Fruit fly (Drosophila melanogaster): Measurements from ENCODE around the gene mRpL9.
A peak's percentile ranks its signal among the peaks of the same experiment; 100 is the strongest.

mRpL9 gene

dm6 chr3R:15342926-15343685 lies 12.6 kb downstream of the mRpL9 start, which contains the start of gene Nagk (continued):
- peak; percentile 1 for TF ChIP-seq CG30431 (GFP tag; optimal IDR thresholded peaks at IDR 0.05)
- TF ChIP-seq ac (GFP tag; optimal IDR thresholded peaks at IDR 0.05), result no peak
- no peak for TF ChIP-seq CG32772 (GFP tag; IDR thresholded peaks at IDR 0.05)
- TF ChIP-seq jigr1 (GFP tag; IDR thresholded peaks at IDR 0.05), result no peak
- TF ChIP-seq slou (GFP tag; optimal IDR thresholded peaks at IDR 0.05), result peak; percentile 4
- TF ChIP-seq CG18619 (GFP tag; optimal IDR thresholded peaks at IDR 0.05), result peak; percentile 78
- 0 out of 2 replicates have a peak, but pooled peaks have one; percentile 40 for TF ChIP-seq CG5953 (GFP tag; IDR thresholded peaks at IDR 0.05)
- peak; percentile 66 for TF ChIP-seq phol (tag; optimal IDR thresholded peaks at IDR 0.05)
- TF ChIP-seq CG2678 (tag; optimal IDR thresholded peaks at IDR 0.05), result peak; percentile 79
- TF ChIP-seq stwl (tag; optimal IDR thresholded peaks at IDR 0.05), result no peak
- TF ChIP-seq CG9609 (GFP tag; optimal IDR thresholded peaks at IDR 0.05), result peak; percentile 25
- TF ChIP-seq CG32532 (GFP tag; IDR thresholded peaks at IDR 0.05), result peak; percentile 54
- peak; percentile 46 for TF ChIP-seq slp2 (GFP tag; optimal IDR thresholded peaks at IDR 0.05)
- TF ChIP-seq MBD-R2 (GFP tag; IDR thresholded peaks at IDR 0.05), result peak; percentile 44
- no peak for TF ChIP-seq CG9876 (GFP tag; optimal IDR thresholded peaks at IDR 0.05)
- TF ChIP-seq CG12071 (GFP tag; optimal IDR thresholded peaks at IDR 0.05), result peak; percentile 4
- peak; percentile 18 for TF ChIP-seq CG5180 (GFP tag; optimal IDR thresholded peaks at IDR 0.05)
- TF ChIP-seq CG34376 (GFP tag; optimal IDR thresholded peaks at IDR 0.05), result peak; percentile 50
- TF ChIP-seq Spps (tag; optimal IDR thresholded peaks at IDR 0.05), result peak; percentile 26
- 0 out of 2 replicates have a peak, but pooled peaks have one; percentile 6 for TF ChIP-seq stc (GFP tag; IDR thresholded peaks at IDR 0.05)
- TF ChIP-seq CG8290 (GFP tag; optimal IDR thresholded peaks at IDR 0.05), result no peak
- TF ChIP-seq CG8290 (tag; optimal IDR thresholded peaks at IDR 0.05), result peak in 1 of 2 experiments; percentile 80
- TF ChIP-seq CG30020 (tag; optimal IDR thresholded peaks at IDR 0.05), result peak; percentile 4
- no peak for TF ChIP-seq Vsx1 (GFP tag; optimal IDR thresholded peaks at IDR 0.05)
- TF ChIP-seq CG4424 (GFP tag; optimal IDR thresholded peaks at IDR 0.05), result peak; percentile 71
- TF ChIP-seq CG9215 (GFP tag; IDR thresholded peaks at IDR 0.05), result peak; percentile 21; the same call in 1 of the 2 replicates
- peak; percentile 37 for TF ChIP-seq CG1792 (GFP tag; optimal IDR thresholded peaks at IDR 0.05)
- TF ChIP-seq gsb-n (tag; optimal IDR thresholded peaks at IDR 0.05), result peak; percentile 39
- peak; percentile 34 for TF ChIP-seq ftz-f1 (GFP tag; optimal IDR thresholded peaks at IDR 0.05)
- TF ChIP-seq CG11696 (GFP tag; IDR thresholded peaks at IDR 0.05), result peak; percentile 19; the same call in 1 of the 2 replicates
- TF ChIP-seq CG2712 (tag; optimal IDR thresholded peaks at IDR 0.05), result peak; percentile 59
- peak; percentile 24 to 41 for TF ChIP-seq bsh (GFP tag; optimal IDR thresholded peaks at IDR 0.05)
- TF ChIP-seq scrt (GFP tag; optimal IDR thresholded peaks at IDR 0.05), result peak; percentile 42
- peak; percentile 89 for TF ChIP-seq Med (GFP tag)
- no peak for TF ChIP-seq CG14860 (GFP tag; IDR thresholded peaks at IDR 0.05; ENCODE audit: partially characterized antibody)
- 0 out of 3 replicates have a peak, but pooled peaks have one; percentile 19 for TF ChIP-seq B-H1 (GFP tag; IDR thresholded peaks at IDR 0.05)
- TF ChIP-seq btn (GFP tag; optimal IDR thresholded peaks at IDR 0.05), result peak; percentile 9
- no peak for TF ChIP-seq pb (GFP tag; optimal IDR thresholded peaks at IDR 0.05)
- TF ChIP-seq slbo (GFP tag; IDR thresholded peaks at IDR 0.05), result peak; percentile 71
- TF ChIP-seq CG12219 (GFP tag; optimal IDR thresholded peaks at IDR 0.05), result no peak
- TF ChIP-seq sens (GFP tag), result peak; percentile 95
- no peak for TF ChIP-seq CG16779 (GFP tag; IDR thresholded peaks at IDR 0.05)
- no peak for TF ChIP-seq Lim3 (GFP tag; IDR thresholded peaks at IDR 0.05)
- TF ChIP-seq dimm (GFP tag; IDR thresholded peaks at IDR 0.05), result no peak
- peak; percentile 14 for TF ChIP-seq BEAF-32 (GFP tag; optimal IDR thresholded peaks at IDR 0.05)
- peak; percentile 64 for TF ChIP-seq Xbp1 (GFP tag; optimal IDR thresholded peaks at IDR 0.05)
- peak; percentile 57 for TF ChIP-seq gcm2 (GFP tag; optimal IDR thresholded peaks at IDR 0.05)
- TF ChIP-seq seq (GFP tag; IDR thresholded peaks at IDR 0.05), result no peak
- no peak for TF ChIP-seq Tbp (GFP tag; optimal IDR thresholded peaks at IDR 0.05)
- peak; percentile 68; the same call in 2 of the 3 replicates for TF ChIP-seq CG6791 (GFP tag; IDR thresholded peaks at IDR 0.05; ENCODE audit: partially characterized antibody)
